Fruit fly (Drosophila melanogaster) whole organism, embryonic: Measurements from ENCODE around the gene Rab3-GEF.

Experiments used
- CG12071 ChIP-seq: fragments of 200-800 bp; sonication (Bioruptor generic); optimal IDR thresholded peaks from 3 replicates; lab custom pipeline; 2018; ENCODE audit warnings: missing biosample characterization, mild to moderate bottlenecking, missing genetic modification characterization
- CG12659 ChIP-seq: fragments of 200-800 bp; sonication (Bioruptor generic); optimal IDR thresholded peaks from 3 replicates; lab custom pipeline; 2017; ENCODE audit warnings: mild to moderate bottlenecking, missing biosample characterization, missing genetic modification reagents, missing genetic modification characterization
- CG14710 ChIP-seq: fragments of 200-800 bp; sonication (Bioruptor generic); optimal IDR thresholded peaks from 3 replicates; lab custom pipeline; 2019; ENCODE audit warnings: missing biosample characterization, mild to moderate bottlenecking, missing genetic modification characterization, moderate library complexity
- CG17612 ChIP-seq: fragments of 200-800 bp; sonication (Bioruptor generic); IDR thresholded peaks from 2 replicates; pipeline ENCODE4 v1.3.6; 2022; ENCODE audit warnings: missing biosample characterization, missing genetic modification characterization
- CG17912 ChIP-seq: fragments of 200-800 bp; sonication (Bioruptor generic); optimal IDR thresholded peaks from 2 replicates; lab custom pipeline; 2018; ENCODE audit warnings: missing biosample characterization, mild to moderate bottlenecking, missing genetic modification characterization
- insv ChIP-seq, 2 experiments: fragments of 200-800 bp; sonication (Bioruptor generic); optimal IDR thresholded peaks; 3 replicates each; lab custom pipeline; 2016 to 2018; ENCODE audit warnings: missing biosample characterization in 2 of 2, missing genetic modification characterization in 2 of 2
- repo ChIP-seq: fragments of 200-800 bp; sonication (Bioruptor generic); optimal IDR thresholded peaks from 2 replicates; lab custom pipeline; 2016; ENCODE audit warnings: missing biosample characterization, missing genetic modification characterization
- shn ChIP-seq: fragments of 200-800 bp; sonication (Bioruptor generic); optimal IDR thresholded peaks from 3 replicates; lab custom pipeline; 2016; ENCODE audit warnings: missing biosample characterization, missing genetic modification characterization

- TF ChIP-seq CG14710 (peak; percentile 71), repo (GFP tag; lab: Kevin White, UChicago) (no peak), CG12071 (GFP tag; lab: Kevin White, UChicago) (no peak), CG17912 (GFP tag; lab: Kevin White, UChicago) (no peak), shn (no peak), insv (GFP tag; optimal IDR thresholded peaks at IDR 0.05; lab: Kevin White, UChicago) (peak in 1 of 2 experiments; percentile 30), CG17612 (GFP tag; lab: Robert Waterston, UW) (no peak), CG12659 (GFP tag; lab: Kevin White, UChicago) (peak; percentile 64)
These were observed 3.5 kb upstream of the Rab3-GEF start, which contains the start of the genes CG15027 and Dbct for dm6 chrX:15085777-15086510.
